Worm (Caenorhabditis elegans): Measurements from ENCODE around the gene ZK180.8.

Gene ZK180.8

DNA sequence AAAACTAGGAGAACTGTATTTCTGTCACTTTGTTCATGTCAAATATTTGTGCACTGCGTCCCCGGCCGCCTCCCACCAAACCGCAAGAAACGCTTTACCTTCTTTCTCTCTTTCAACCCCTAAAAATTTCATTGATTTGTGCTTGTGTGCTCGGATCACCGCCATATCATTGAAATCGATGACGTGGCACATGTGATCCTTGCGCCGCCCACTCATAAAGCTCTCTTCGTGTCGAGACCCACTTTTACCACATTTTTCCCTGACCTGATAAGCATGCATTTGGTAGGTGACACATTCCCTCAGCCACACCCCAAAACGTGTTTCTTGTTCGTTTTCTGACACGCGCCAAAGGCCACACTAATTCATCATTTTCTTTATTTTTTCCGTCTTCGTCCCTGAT, 46.2 kb upstream of the ZK180.8 start (continued):
- TF ChIP-seq C04F5.9 (tag; optimal IDR thresholded peaks at IDR 0.05) (no peak), irx-1 (tag; optimal IDR thresholded peaks at IDR 0.05) (no peak), nhr-85 (tag) (peak; percentile 58), zip-4 (GFP tag; optimal IDR thresholded peaks at IDR 0.05) (no peak), lin-39 (tag; optimal IDR thresholded peaks at IDR 0.05) (no peak), nhr-76 (tag; optimal IDR thresholded peaks at IDR 0.05) (no peak), isw-1 (GFP tag; IDR thresholded peaks at IDR 0.05) (no peak), fkh-10 (GFP tag; optimal IDR thresholded peaks at IDR 0.05) (no peak), ceh-8 (GFP tag; optimal IDR thresholded peaks at IDR 0.05) (no peak), fkh-8 (tag; optimal IDR thresholded peaks at IDR 0.05) (no peak), ceh-82 (tag; optimal IDR thresholded peaks at IDR 0.05) (no peak), nhr-47 (tag; optimal IDR thresholded peaks at IDR 0.05) (no peak), lir-3 (tag; optimal IDR thresholded peaks at IDR 0.05; ENCODE audit: poor library complexity) (no peak)

DNA sequence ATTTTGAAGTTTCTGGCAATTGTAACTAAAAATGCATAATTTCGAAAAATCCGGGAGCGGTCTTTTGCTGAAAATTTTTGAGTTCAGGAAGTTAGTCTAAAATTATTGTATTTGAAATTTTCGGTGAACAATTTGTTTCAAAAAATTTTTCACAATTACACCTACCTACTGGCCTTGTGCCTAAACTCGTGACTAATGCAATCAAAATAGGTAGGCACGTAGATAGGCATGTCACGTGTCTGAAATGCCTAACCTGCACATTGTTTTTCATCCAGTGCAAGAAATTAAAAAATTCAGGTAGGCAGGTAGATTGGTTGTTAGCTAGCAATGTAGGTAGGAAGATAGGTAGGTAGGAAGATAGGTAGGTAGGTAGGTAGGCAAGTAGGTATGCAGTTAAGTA, 45.6 kb upstream of the ZK180.8 start:
- peak; percentile 51 for TF ChIP-seq nhr-85 (tag)
- peak; percentile 1 for TF ChIP-seq elt-2 (tag; optimal IDR thresholded peaks at IDR 0.05)
- TF ChIP-seq unc-130 (tag; optimal IDR thresholded peaks at IDR 0.05), result peak; percentile 9
- no peak for TF ChIP-seq nhr-20 (tag; optimal IDR thresholded peaks at IDR 0.05)
- no peak for TF ChIP-seq ztf-11 (tag; optimal IDR thresholded peaks at IDR 0.05)
- no peak for TF ChIP-seq ceh-8 (GFP tag; optimal IDR thresholded peaks at IDR 0.05)
- no peak for TF ChIP-seq nhr-237 (tag; optimal IDR thresholded peaks at IDR 0.05)
- no peak for TF ChIP-seq mdl-1 (tag; optimal IDR thresholded peaks at IDR 0.05)
- TF ChIP-seq mab-9 (GFP tag; IDR thresholded peaks at IDR 0.05), result no peak
- TF ChIP-seq snpc-4 (tag; optimal IDR thresholded peaks at IDR 0.05), result no peak
- TF ChIP-seq jun-1 (tag; optimal IDR thresholded peaks at IDR 0.05), result no peak
- TF ChIP-seq efl-1 (optimal IDR thresholded peaks at IDR 0.05), result no peak
- TF ChIP-seq efl-1 (GFP tag; optimal IDR thresholded peaks at IDR 0.05 in 1 of 2), result peak in 1 of 2 experiments; percentile 40
- TF ChIP-seq lin-35 (GFP tag; optimal IDR thresholded peaks at IDR 0.05), result peak in 1 of 2 experiments; percentile 58
- TF ChIP-seq unc-86 (tag; optimal IDR thresholded peaks at IDR 0.05), result no peak

DNA sequence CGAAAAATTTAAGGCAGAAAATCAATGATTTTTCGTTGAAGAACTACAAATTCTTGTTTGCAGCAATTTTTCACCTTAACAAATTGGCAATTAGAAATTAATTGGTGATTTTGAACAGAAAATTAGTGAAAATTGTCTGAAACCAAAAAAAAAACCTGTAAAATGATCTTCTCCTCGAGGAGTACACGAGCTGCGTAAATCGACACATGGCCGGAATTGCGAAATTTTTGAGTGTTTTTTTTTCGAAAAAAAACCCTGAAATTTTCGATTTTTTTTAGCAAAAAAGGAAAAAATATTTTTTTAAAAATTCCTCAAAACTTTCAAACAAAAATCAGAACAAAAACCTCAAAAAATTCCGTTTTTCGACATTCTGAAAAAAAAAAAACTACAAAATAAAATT, 40.0 kb upstream of the ZK180.8 start:
- TF ChIP-seq nhr-12 (tag; optimal IDR thresholded peaks at IDR 0.05) (no peak), swsn-7 (tag; optimal IDR thresholded peaks at IDR 0.05) (no peak), unc-62 (GFP tag; optimal IDR thresholded peaks at IDR 0.05) (no peak), egl-13 (tag; optimal IDR thresholded peaks at IDR 0.05) (no peak), unc-130 (tag; optimal IDR thresholded peaks at IDR 0.05) (no peak), pqm-1 (tag; optimal IDR thresholded peaks at IDR 0.05) (no peak), dpl-1 (GFP tag; optimal IDR thresholded peaks at IDR 0.05) (no peak), isw-1 (GFP tag; IDR thresholded peaks at IDR 0.05) (no peak), rnt-1 (tag; optimal IDR thresholded peaks at IDR 0.05) (no peak), aha-1 (tag; optimal IDR thresholded peaks at IDR 0.05) (no peak), C16A3.4 (tag; optimal IDR thresholded peaks at IDR 0.05) (no peak), fkh-4 (tag; optimal IDR thresholded peaks at IDR 0.05; ENCODE audit: borderline replicate concordance) (no peak), lin-39 (tag; optimal IDR thresholded peaks at IDR 0.05) (no peak), nhr-71 (tag; optimal IDR thresholded peaks at IDR 0.05) (no peak), mab-9 (GFP tag; IDR thresholded peaks at IDR 0.05) (no peak), lin-13 (GFP tag; optimal IDR thresholded peaks at IDR 0.05) (no peak), pag-3 (tag; optimal IDR thresholded peaks at IDR 0.05; ENCODE audit: borderline replicate concordance, insufficient read depth) (no peak)

DNA sequence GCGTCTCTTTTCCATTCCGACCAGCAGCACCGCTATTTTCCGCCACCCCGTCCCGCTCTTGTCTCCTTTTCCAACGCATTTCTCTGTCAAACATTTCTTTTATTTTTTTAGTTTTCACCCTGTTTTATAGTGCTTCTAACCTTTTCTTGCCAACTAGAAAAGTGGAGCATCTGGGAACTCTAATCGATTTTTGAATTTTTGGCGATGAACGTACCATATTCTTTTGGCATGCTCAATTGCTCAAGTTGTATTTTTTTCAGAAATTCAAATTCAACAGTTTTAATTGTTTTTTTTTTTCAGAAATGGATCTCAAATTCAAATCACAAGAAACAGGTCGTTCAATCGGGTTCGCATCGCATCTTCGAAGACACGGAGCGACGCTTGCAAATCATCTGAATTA, 36.7 kb upstream of the ZK180.8 start, which contains the start of gene ZK185.1:
Gene ZK185.1 (plus strand): TSS at position 301 of the 400 bp plus-strand sequence.
- TF ChIP-seq efl-1 (optimal IDR thresholded peaks at IDR 0.05), result no peak
- TF ChIP-seq efl-1 (GFP tag; optimal IDR thresholded peaks at IDR 0.05 in 1 of 2), result peak in 1 of 2 experiments; percentile 58
- TF ChIP-seq mef-2 (tag; optimal IDR thresholded peaks at IDR 0.05), result no peak
